Fruit fly (Drosophila melanogaster) whole organism, prepupa: ENCODE results near the gene CG42709.

Experiments
- CG16779 ChIP-seq: fragments of 200-800 bp; sonication (Bioruptor generic); optimal IDR thresholded peaks from 3 replicates; lab custom pipeline; 2017; ENCODE audit warnings: missing biosample characterization, mild to moderate bottlenecking, missing genetic modification characterization
- CG6854 ChIP-seq: fragments of 200-800 bp; sonication (Bioruptor generic); optimal IDR thresholded peaks from 2 replicates; lab custom pipeline; 2017; ENCODE audit warnings: missing biosample characterization, mild to moderate bottlenecking, missing genetic modification characterization
- Eip78C ChIP-seq: fragments of 200-800 bp; sonication (Bioruptor generic); peaks from one replicate; lab custom pipeline; 2016; ENCODE audit warnings: missing biosample characterization, missing genetic modification characterization
- Hr4 ChIP-seq: fragments of 200-800 bp; sonication (Bioruptor generic); optimal IDR thresholded peaks from 3 replicates; lab custom pipeline; 2016; ENCODE audit warnings: missing biosample characterization, missing genetic modification characterization
- pdm3 ChIP-seq: fragments of 200-800 bp; sonication (Bioruptor generic); optimal IDR thresholded peaks from 3 replicates; lab custom pipeline; 2016; ENCODE audit warnings: missing biosample characterization, missing genetic modification characterization

DNA sequence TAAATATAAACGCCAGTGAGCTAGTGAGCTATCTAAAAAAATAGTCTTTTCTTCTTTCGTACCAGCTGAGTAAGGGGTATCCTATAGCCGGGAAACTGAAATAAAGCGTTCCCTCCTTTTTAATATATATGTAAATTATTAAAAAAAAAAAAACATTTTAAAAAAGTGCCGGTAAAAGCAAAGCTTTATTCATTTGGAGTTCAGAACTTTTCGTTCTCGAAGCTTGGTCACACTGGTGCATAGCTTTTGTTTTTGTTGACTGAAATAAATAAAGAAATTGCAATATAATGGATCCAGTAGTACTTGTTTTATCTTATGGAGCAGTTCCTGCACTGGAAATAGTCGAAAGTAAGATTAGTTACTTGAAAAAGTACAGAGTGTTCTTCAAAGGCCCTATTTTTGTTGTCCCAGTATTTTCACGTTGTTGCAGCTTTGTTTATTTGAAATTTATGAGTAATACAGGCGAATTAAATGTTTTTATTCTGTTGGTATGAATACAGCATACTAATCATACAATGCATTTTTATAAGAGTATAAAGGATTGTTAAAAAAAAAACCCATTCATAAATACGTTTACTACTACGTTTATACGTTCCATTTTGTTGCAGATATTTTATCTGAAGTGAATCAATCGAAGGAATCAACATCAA lies 44.7 kb upstream of the CG42709 start, which contains the start of gene CG32109:
- TF ChIP-seq pdm3 (no peak), CG16779 (tag; lab: Kevin White, UChicago) (no peak), CG6854 (no peak), Eip78C (GFP tag; lab: Kevin White, UChicago) (no peak), Hr4 (GFP tag; lab: Kevin White, UChicago) (no peak)
